Worm (Caenorhabditis elegans) whole organism, L1 larva: ENCODE results near the gene ccr-4.
A peak's percentile ranks its signal among the peaks of the same experiment; 100 is the strongest.

Experiments used
- C04F5.9 ChIP-seq: sonication (generic microtip); optimal IDR thresholded peaks from 2 replicates; lab custom pipeline; 2016; ENCODE audit warnings: missing genetic modification characterization, missing compliant biosample characterization
- C34B4.2 ChIP-seq: sonication (generic microtip); optimal IDR thresholded peaks from 2 replicates; lab custom pipeline; 2017; ENCODE audit warnings: mild to moderate bottlenecking, missing genetic modification characterization, missing compliant biosample characterization
- F16B12.6 ChIP-seq: fragments of 150-350 bp; optimal IDR thresholded peaks from 2 replicates; lab custom pipeline; 2014; ENCODE audit warnings: missing biosample characterization, missing genetic modification characterization
- aha-1 ChIP-seq: fragments of 150-350 bp; optimal IDR thresholded peaks from 2 replicates; lab custom pipeline; 2014; ENCODE audit warnings: missing biosample characterization, missing genetic modification characterization
- alr-1 ChIP-seq: fragments of 200-800 bp; sonication (Bioruptor generic); optimal IDR thresholded peaks from 2 replicates; lab custom pipeline; 2018; ENCODE audit warnings: borderline replicate concordance, mild to moderate bottlenecking, missing genetic modification characterization, missing compliant biosample characterization
- blmp-1 ChIP-seq: fragments of 150-350 bp; optimal IDR thresholded peaks from 2 replicates; lab custom pipeline; 2014; ENCODE audit warnings: missing biosample characterization, missing genetic modification characterization
- ceh-63 ChIP-seq: fragments of 200-800 bp; sonication (Bioruptor generic); optimal IDR thresholded peaks from 2 replicates; lab custom pipeline; 2018; ENCODE audit warnings: mild to moderate bottlenecking, missing genetic modification characterization, missing compliant biosample characterization
- ceh-82 ChIP-seq, 3 experiments: fragments of 150-350 bp in 1 of 3; sonication (generic microtip) in 2 of 3; optimal IDR thresholded peaks; 2 replicates each; lab custom pipeline; 2014 to 2017; ENCODE audit warnings: missing biosample characterization in 3 of 3, missing genetic modification characterization in 3 of 3
- ces-1 ChIP-seq: fragments of 150-350 bp; optimal IDR thresholded peaks from 2 replicates; lab custom pipeline; 2014; ENCODE audit warnings: missing biosample characterization, missing genetic modification reagents, missing genetic modification characterization
- dsc-1 ChIP-seq: sonication (generic microtip); optimal IDR thresholded peaks from 2 replicates; lab custom pipeline; 2016; ENCODE audit warnings: mild to moderate bottlenecking, missing genetic modification characterization, missing compliant biosample characterization
- efl-1 ChIP-seq, 4 experiments: fragments of 150-350 bp; optimal IDR thresholded peaks in 3 of 4; peaks in 1 of 4; 1 replicate in 1 of 4; 2 replicates in 3 of 4; lab custom pipeline; 2014; ENCODE audit warnings: missing biosample characterization in 2 of 4, missing genetic modification characterization in 2 of 4, missing genetic modification reagents in 2 of 4
- efl-3 ChIP-seq: fragments of 200-800 bp; sonication (Bioruptor generic); optimal IDR thresholded peaks from 2 replicates; lab custom pipeline; 2018; ENCODE audit warnings: mild to moderate bottlenecking, missing genetic modification characterization, missing compliant biosample characterization
- elt-2 ChIP-seq: sonication (generic microtip); optimal IDR thresholded peaks from 2 replicates; lab custom pipeline; 2016; ENCODE audit warnings: missing genetic modification characterization, mild to moderate bottlenecking, inconsistent platforms, missing compliant biosample characterization, missing genetic modification reagents
- ets-5 ChIP-seq: fragments of 200-800 bp; sonication (Bioruptor generic); IDR thresholded peaks from 2 replicates; pipeline ENCODE4 v1.3.6; 2022; ENCODE audit warnings: missing genetic modification characterization, missing compliant biosample characterization
- fkh-8 ChIP-seq: sonication (generic microtip); optimal IDR thresholded peaks from 2 replicates; lab custom pipeline; 2016; ENCODE audit warnings: mild to moderate bottlenecking, missing genetic modification characterization, missing compliant biosample characterization
- fos-1 ChIP-seq: fragments of 150-350 bp; optimal IDR thresholded peaks from 2 replicates; lab custom pipeline; 2014; ENCODE audit warnings: missing biosample characterization, missing genetic modification characterization
- grh-1 ChIP-seq: fragments of 200-800 bp; sonication (Bioruptor generic); IDR thresholded peaks from 2 replicates; pipeline ENCODE4 v1.3.6; 2022; ENCODE audit warnings: missing genetic modification reagents, missing genetic modification characterization, missing compliant biosample characterization
- hlh-17 ChIP-seq: fragments of 200-800 bp; sonication (Bioruptor generic); optimal IDR thresholded peaks from 2 replicates; lab custom pipeline; 2018; ENCODE audit warnings: missing genetic modification characterization, mild to moderate bottlenecking, missing compliant biosample characterization, moderate library complexity, borderline replicate concordance
- hlh-4 ChIP-seq: sonication (generic microtip); optimal IDR thresholded peaks from 2 replicates; lab custom pipeline; 2016; ENCODE audit warnings: mild to moderate bottlenecking, missing genetic modification characterization, missing compliant biosample characterization
- hpl-2 ChIP-seq: fragments of 150-350 bp; optimal IDR thresholded peaks from 2 replicates; lab custom pipeline; 2014; ENCODE audit warnings: missing biosample characterization, missing genetic modification reagents, missing genetic modification characterization
- irx-1 ChIP-seq: sonication (generic microtip); optimal IDR thresholded peaks from 2 replicates; lab custom pipeline; 2016; ENCODE audit warnings: missing genetic modification characterization, missing compliant biosample characterization
- jun-1 ChIP-seq: fragments of 150-350 bp; optimal IDR thresholded peaks from 2 replicates; lab custom pipeline; 2014; ENCODE audit warnings: missing biosample characterization, missing genetic modification reagents, missing genetic modification characterization
- lin-13 ChIP-seq: fragments of 150-350 bp; optimal IDR thresholded peaks from 2 replicates; lab custom pipeline; 2014; ENCODE audit warnings: missing biosample characterization, missing genetic modification reagents, missing genetic modification characterization
- lin-14 ChIP-seq: fragments of 200-800 bp; sonication (Bioruptor generic); optimal IDR thresholded peaks from 2 replicates; lab custom pipeline; 2018; ENCODE audit warnings: mild to moderate bottlenecking, missing genetic modification characterization, moderate library complexity, missing compliant biosample characterization
- lin-15B ChIP-seq: fragments of 150-350 bp; sonication (generic microtip); optimal IDR thresholded peaks from 3 replicates; lab custom pipeline; 2014; ENCODE audit warnings: missing biosample characterization, missing genetic modification characterization
- lin-35 ChIP-seq, 2 experiments: fragments of 150-350 bp; optimal IDR thresholded peaks; 2 replicates each; lab custom pipeline; 2014; ENCODE audit warnings: missing biosample characterization in 2 of 2, missing genetic modification characterization in 2 of 2, missing genetic modification reagents in 2 of 2
- lin-39 ChIP-seq: fragments of 150-350 bp; optimal IDR thresholded peaks from 2 replicates; lab custom pipeline; 2014; ENCODE audit warnings: missing biosample characterization, missing genetic modification reagents, missing genetic modification characterization
- lir-3 ChIP-seq: sonication (generic microtip); optimal IDR thresholded peaks from 2 replicates; lab custom pipeline; 2016; ENCODE audit warnings: mild to moderate bottlenecking, missing genetic modification characterization, moderate library complexity, missing compliant biosample characterization; ENCODE audit not compliant: poor library complexity
- lsy-2 ChIP-seq, 2 experiments: fragments of 150-350 bp; optimal IDR thresholded peaks; 2 replicates each; lab custom pipeline; 2014; ENCODE audit warnings: missing biosample characterization in 2 of 2, missing genetic modification characterization in 2 of 2
- mab-9 ChIP-seq: fragments of 200-800 bp; sonication (Bioruptor generic); IDR thresholded peaks from 2 replicates; pipeline ENCODE4 v1.3.6; 2022; ENCODE audit warnings: missing genetic modification reagents, missing genetic modification characterization, missing compliant biosample characterization
- nhr-19 ChIP-seq: fragments of 200-800 bp; sonication (Bioruptor generic); conservative IDR thresholded peaks from 2 replicates; pipeline ENCODE4 v1.3.6; 2022; ENCODE audit warnings: missing genetic modification characterization, missing compliant biosample characterization
- nhr-20 ChIP-seq: sonication (generic microtip); optimal IDR thresholded peaks from 2 replicates; lab custom pipeline; 2016; ENCODE audit warnings: mild to moderate bottlenecking, missing genetic modification characterization, missing compliant biosample characterization
- nhr-237 ChIP-seq: fragments of 150-350 bp; optimal IDR thresholded peaks from 2 replicates; lab custom pipeline; 2014; ENCODE audit warnings: missing biosample characterization, missing genetic modification characterization
- nhr-47 ChIP-seq: sonication (generic microtip); optimal IDR thresholded peaks from 2 replicates; lab custom pipeline; 2016; ENCODE audit warnings: mild to moderate bottlenecking, missing genetic modification characterization, moderate library complexity, missing compliant biosample characterization
- nhr-71 ChIP-seq: sonication (generic microtip); optimal IDR thresholded peaks from 2 replicates; lab custom pipeline; 2016; ENCODE audit warnings: mild to moderate bottlenecking, missing genetic modification characterization, moderate library complexity, missing compliant biosample characterization
- nhr-77 ChIP-seq: fragments of 150-350 bp; optimal IDR thresholded peaks from 2 replicates; lab custom pipeline; 2014; ENCODE audit warnings: missing biosample characterization, missing genetic modification characterization
- nhr-85 ChIP-seq: sonication (generic microtip); peaks from one replicate; lab custom pipeline; 2016; ENCODE audit warnings: missing genetic modification characterization, inconsistent platforms, missing compliant biosample characterization
- nhr-90 ChIP-seq: sonication (generic microtip); optimal IDR thresholded peaks from 2 replicates; lab custom pipeline; 2016; ENCODE audit warnings: mild to moderate bottlenecking, missing genetic modification characterization, missing compliant biosample characterization; ENCODE audit not compliant: poor library complexity
- pag-3 ChIP-seq: sonication (generic microtip); optimal IDR thresholded peaks from 2 replicates; lab custom pipeline; 2017; ENCODE audit warnings: missing genetic modification characterization, mild to moderate bottlenecking, missing compliant biosample characterization, antibody characterized with exemption, borderline replicate concordance; ENCODE audit not compliant: insufficient read depth
- skn-1 ChIP-seq: fragments of 150-350 bp; optimal IDR thresholded peaks from 2 replicates; lab custom pipeline; 2014; ENCODE audit warnings: missing biosample characterization, missing genetic modification characterization
- snpc-4 ChIP-seq: fragments of 150-350 bp; optimal IDR thresholded peaks from 2 replicates; lab custom pipeline; 2014; ENCODE audit warnings: missing biosample characterization, missing genetic modification characterization
- snu-23 ChIP-seq: sonication (generic microtip); optimal IDR thresholded peaks from 2 replicates; lab custom pipeline; 2016; ENCODE audit warnings: missing genetic modification characterization, missing compliant biosample characterization
- sox-4 ChIP-seq: sonication (generic microtip); optimal IDR thresholded peaks from 2 replicates; lab custom pipeline; 2016; ENCODE audit warnings: missing genetic modification characterization, missing compliant biosample characterization
- sup-37 ChIP-seq: fragments of 200-800 bp; sonication (Bioruptor generic); optimal IDR thresholded peaks from 2 replicates; lab custom pipeline; 2018; ENCODE audit warnings: mild to moderate bottlenecking, missing genetic modification characterization, missing compliant biosample characterization
- swsn-7 ChIP-seq: sonication (generic microtip); optimal IDR thresholded peaks from 2 replicates; lab custom pipeline; 2016; ENCODE audit warnings: missing genetic modification characterization, missing compliant biosample characterization
- tbx-2 ChIP-seq: sonication (generic microtip); optimal IDR thresholded peaks from 2 replicates; lab custom pipeline; 2016; ENCODE audit warnings: missing genetic modification characterization, missing compliant biosample characterization
- tlp-1 ChIP-seq: fragments of 150-350 bp; optimal IDR thresholded peaks from 2 replicates; lab custom pipeline; 2014; ENCODE audit warnings: missing biosample characterization, missing genetic modification characterization
- unc-130 ChIP-seq: fragments of 150-350 bp; optimal IDR thresholded peaks from 2 replicates; lab custom pipeline; 2017; ENCODE audit warnings: missing biosample characterization, missing genetic modification characterization, inconsistent platforms
- unc-98 ChIP-seq: fragments of 200-800 bp; sonication (Bioruptor generic); IDR thresholded peaks from 2 replicates; pipeline ENCODE4 v1.3.6; 2022; ENCODE audit warnings: missing genetic modification characterization, missing compliant biosample characterization
- vab-15 ChIP-seq: sonication (generic microtip); optimal IDR thresholded peaks from 2 replicates; lab custom pipeline; 2017; ENCODE audit warnings: missing genotype, mild to moderate bottlenecking, missing genetic modification characterization, missing compliant biosample characterization
- xbp-1 ChIP-seq: sonication (generic microtip); optimal IDR thresholded peaks from 2 replicates; lab custom pipeline; 2016; ENCODE audit warnings: missing genetic modification characterization, missing compliant biosample characterization
- zip-4 ChIP-seq: fragments of 200-800 bp; sonication (Bioruptor generic); optimal IDR thresholded peaks from 2 replicates; lab custom pipeline; 2018; ENCODE audit warnings: mild to moderate bottlenecking, missing genetic modification characterization, moderate library complexity, missing compliant biosample characterization

ccr-4 gene

ce11 chrIV:12371879-12372278 is 10.5 kb downstream of the ccr-4 start, which contains the start of gene wdr-46 (continued):
- peak; percentile 84 to 89 (median 87) for TF ChIP-seq ceh-82 (tag; optimal IDR thresholded peaks at IDR 0.05; lab: Kevin White, UChicago)
- TF ChIP-seq lir-3 (tag; lab: Kevin White, UChicago) = peak; percentile 54
- TF ChIP-seq mab-9 (GFP tag; lab: Robert Waterston, UW) = peak; percentile 70; the same call in 1 of the 2 replicates
- peak; percentile 18 for TF ChIP-seq efl-3 (GFP tag; lab: Kevin White, UChicago)
- TF ChIP-seq snpc-4 = peak; percentile 70
- TF ChIP-seq snu-23 (GFP tag; lab: Kevin White, UChicago) = peak; percentile 91
- TF ChIP-seq grh-1 (GFP tag; lab: Robert Waterston, UW) = peak; percentile 83
- peak; percentile 91 for TF ChIP-seq nhr-71
- TF ChIP-seq zip-4 = peak; percentile 57
- no peak for TF ChIP-seq C34B4.2 (tag; lab: Kevin White, UChicago)
- peak; percentile 92 for TF ChIP-seq nhr-47 (tag; lab: Kevin White, UChicago)
- TF ChIP-seq tbx-2 (tag; lab: Kevin White, UChicago) = peak; percentile 89
- peak; percentile 15 for TF ChIP-seq vab-15
- TF ChIP-seq elt-2 (tag; lab: Kevin White, UChicago) = no peak
- peak; percentile 65 for TF ChIP-seq fkh-8 (tag; lab: Kevin White, UChicago)
- peak; percentile 62 for TF ChIP-seq nhr-237 (tag; lab: Kevin White, UChicago)
- TF ChIP-seq ces-1 (GFP tag; lab: Kevin White, UChicago) = no peak
- TF ChIP-seq dsc-1 (tag; lab: Kevin White, UChicago) = peak; percentile 91
- TF ChIP-seq skn-1 (tag; lab: Kevin White, UChicago) = peak; percentile 88
- peak; percentile 100 for TF ChIP-seq lsy-2 (tag; optimal IDR thresholded peaks at IDR 0.05; lab: Kevin White, UChicago)
- TF ChIP-seq pag-3 (tag; lab: Kevin White, UChicago) = no peak
- peak; percentile 98 for TF ChIP-seq F16B12.6
- peak; percentile 84 for TF ChIP-seq fos-1
- TF ChIP-seq aha-1 (tag; lab: Kevin White, UChicago) = no peak
- no peak for TF ChIP-seq ceh-63 (GFP tag; lab: Kevin White, UChicago)
- TF ChIP-seq ets-5 (GFP tag; lab: Robert Waterston, UW) = no peak
- TF ChIP-seq efl-1 (optimal IDR thresholded peaks at IDR 0.05; lab: Kevin White, UChicago) = peak; percentile 88 to 99
- peak; percentile 99 to 100 for TF ChIP-seq efl-1 (GFP tag; optimal IDR thresholded peaks at IDR 0.05 in 1 of 2; lab: Kevin White, UChicago)
- TF ChIP-seq lin-35 (GFP tag; optimal IDR thresholded peaks at IDR 0.05; lab: Kevin White, UChicago) = peak; percentile 98 to 99
- TF ChIP-seq nhr-20 (tag; lab: Kevin White, UChicago) = peak; percentile 90
- peak; percentile 60 for TF ChIP-seq nhr-77
- peak; percentile 89 for TF ChIP-seq xbp-1
- no peak for TF ChIP-seq tlp-1 (tag; lab: Kevin White, UChicago)
- TF ChIP-seq sox-4 (tag; lab: Kevin White, UChicago) = peak; percentile 45
- peak; percentile 73 for TF ChIP-seq C04F5.9
- TF ChIP-seq lin-14 (GFP tag; lab: Kevin White, UChicago) = peak; percentile 82
- peak; percentile 93 for TF ChIP-seq unc-130
- peak; percentile 71 for TF ChIP-seq lin-15B (tag; lab: Kevin White, UChicago)
- peak; percentile 63 for TF ChIP-seq irx-1 (tag; lab: Kevin White, UChicago)
- peak; percentile 88 for TF ChIP-seq nhr-19 (GFP tag; lab: Robert Waterston, UW)
- TF ChIP-seq sup-37 = peak; percentile 38
- TF ChIP-seq hlh-17 (GFP tag; lab: Kevin White, UChicago) = no peak
- peak; percentile 92 for TF ChIP-seq nhr-85 (tag; lab: Kevin White, UChicago)
- TF ChIP-seq swsn-7 (tag; lab: Kevin White, UChicago) = peak; percentile 87
- TF ChIP-seq hlh-4 (tag; lab: Kevin White, UChicago) = no peak
- TF ChIP-seq hpl-2 = no peak
- no peak for TF ChIP-seq blmp-1
- TF ChIP-seq alr-1 (tag; lab: Kevin White, UChicago) = no peak
- TF ChIP-seq lin-39 (tag; lab: Kevin White, UChicago) = peak; percentile 83
- TF ChIP-seq unc-98 (GFP tag; lab: Robert Waterston, UW) = peak; percentile 11; the same call in 1 of the 2 replicates
- TF ChIP-seq nhr-90 (tag; lab: Kevin White, UChicago) = peak; percentile 88
- TF ChIP-seq lin-13 (GFP tag; lab: Kevin White, UChicago) = peak; percentile 68
- TF ChIP-seq jun-1 (tag; lab: Kevin White, UChicago) = peak; percentile 83
